Worm (Caenorhabditis elegans) whole organism, L4/young adult: ENCODE measurements around the gene pqn-15.

ENCODE experiments used
- dao-5 ChIP-seq: sonication (generic microtip); optimal IDR thresholded peaks from 2 replicates; lab custom pipeline; 2016; ENCODE audit warnings: missing genotype, missing genetic modification characterization, moderate library complexity, missing compliant biosample characterization
- him-1 ChIP-seq: sonication (generic microtip); optimal IDR thresholded peaks from 2 replicates; lab custom pipeline; 2016; ENCODE audit warnings: missing genotype, missing genetic modification reagents, missing genetic modification characterization, missing compliant biosample characterization

- TF ChIP-seq him-1 (tag; lab: Kevin White, UChicago) (no peak), dao-5 (tag; lab: Kevin White, UChicago) (no peak)
These were observed 22.1 kb upstream of the pqn-15 start, which contains the start of gene C24A8.5 for ce11 chrX:4328816-4329215.
